Fruit fly (Drosophila melanogaster): ENCODE results near the gene Gbeta76C.

dm6 chr3L:19700463-19700862 lies 13.0 kb downstream of the Gbeta76C start:
- TF ChIP-seq CTCF (optimal IDR thresholded peaks at IDR 0.05) = no peak
- no peak for TF ChIP-seq CG8478 (optimal IDR thresholded peaks at IDR 0.05)
